Fruit fly (Drosophila melanogaster): ENCODE data around the gene CG42238.

CG42238 gene

DNA sequence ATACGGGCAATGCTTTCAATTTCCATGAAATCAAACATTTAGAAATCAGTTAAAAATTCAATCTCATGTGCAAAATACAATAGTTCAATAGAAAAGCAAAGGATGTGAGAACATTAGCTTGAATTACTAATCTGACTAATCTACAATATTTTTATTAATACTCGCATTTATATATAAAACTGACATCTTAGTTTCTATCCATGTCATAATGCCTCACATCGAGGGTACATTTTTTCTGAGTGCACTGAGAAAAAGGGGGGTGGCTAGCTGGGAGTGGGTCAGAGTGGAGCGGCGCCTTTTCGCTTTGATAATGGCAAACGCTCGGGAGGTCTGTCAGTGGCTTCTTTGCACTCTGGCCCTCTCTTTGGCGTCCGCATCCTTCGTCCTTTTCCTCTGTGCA, 100.6 kb downstream of the CG42238 start (continued):
- TF ChIP-seq CG7963 (GFP tag; IDR thresholded peaks at IDR 0.05; ENCODE audit: partially characterized antibody) (no peak), peb (GFP tag; IDR thresholded peaks at IDR 0.05) (no peak), CG8089 (GFP tag; optimal IDR thresholded peaks at IDR 0.05) (no peak), vvl (GFP tag; IDR thresholded peaks at IDR 0.05) (0 out of 2 replicates have a peak, but pooled peaks have one; percentile 25), Mad (GFP tag; optimal IDR thresholded peaks at IDR 0.05) (no peak), cwo (GFP tag; optimal IDR thresholded peaks at IDR 0.05) (peak; percentile 25), CG17385 (GFP tag; optimal IDR thresholded peaks at IDR 0.05) (peak; percentile 27), Sry-δ (GFP tag; optimal IDR thresholded peaks at IDR 0.05) (no peak), ro (GFP tag; IDR thresholded peaks at IDR 0.05) (no peak), Oli (tag; optimal IDR thresholded peaks at IDR 0.05) (peak; percentile 38), CG15269 (tag; optimal IDR thresholded peaks at IDR 0.05) (peak; percentile 36), CG9932 (GFP tag; IDR thresholded peaks at IDR 0.05) (no peak), CG2120 (GFP tag; optimal IDR thresholded peaks at IDR 0.05) (peak; percentile 16), B-H1 (GFP tag; IDR thresholded peaks at IDR 0.05) (no peak), CG4820 (GFP tag; optimal IDR thresholded peaks at IDR 0.05) (no peak), klu (GFP tag; IDR thresholded peaks at IDR 0.05) (no peak), trh (GFP tag; optimal IDR thresholded peaks at IDR 0.05) (no peak), Tbp (GFP tag; optimal IDR thresholded peaks at IDR 0.05) (no peak), wek (GFP tag; optimal IDR thresholded peaks at IDR 0.05) (no peak), CG4854 (GFP tag; optimal IDR thresholded peaks at IDR 0.05) (no peak), sug (tag; optimal IDR thresholded peaks at IDR 0.05) (peak; percentile 3), PHDP (tag; optimal IDR thresholded peaks at IDR 0.05) (peak; percentile 37), amos (GFP tag; IDR thresholded peaks at IDR 0.05; ENCODE audit: partially characterized antibody) (no peak), Doc2 (GFP tag; IDR thresholded peaks at IDR 0.05) (no peak), CG2889 (GFP tag; IDR thresholded peaks at IDR 0.05) (no peak), bcd (GFP tag; optimal IDR thresholded peaks at IDR 0.05) (no peak), CG12219 (GFP tag; optimal IDR thresholded peaks at IDR 0.05) (peak; percentile 28), Spps (tag; optimal IDR thresholded peaks at IDR 0.05) (no peak), dmrt99B (tag; optimal IDR thresholded peaks at IDR 0.05) (peak; percentile 71), CG7372 (GFP tag; IDR thresholded peaks at IDR 0.05) (no peak), cas (GFP tag; IDR thresholded peaks at IDR 0.05) (no peak), Nf-YC (tag; optimal IDR thresholded peaks at IDR 0.05) (peak; percentile 29), fru (optimal IDR thresholded peaks at IDR 0.05) (no peak), Aef1 (GFP tag; IDR thresholded peaks at IDR 0.05) (no peak), btn (GFP tag; optimal IDR thresholded peaks at IDR 0.05) (no peak), Med (GFP tag) (peak; percentile 43), Sox102F (GFP tag; optimal IDR thresholded peaks at IDR 0.05) (peak; percentile 31), CG3163 (GFP tag; optimal IDR thresholded peaks at IDR 0.05) (no peak), tup (GFP tag; optimal IDR thresholded peaks at IDR 0.05) (no peak), CG4424 (GFP tag; optimal IDR thresholded peaks at IDR 0.05) (no peak), dpn (GFP tag; optimal IDR thresholded peaks at IDR 0.05) (peak in 1 of 2 experiments; percentile 15), phol (tag; optimal IDR thresholded peaks at IDR 0.05) (peak; percentile 38), CG4730 (GFP tag; IDR thresholded peaks at IDR 0.05) (no peak), CG12942 (GFP tag; optimal IDR thresholded peaks at IDR 0.05) (no peak), z (GFP tag; IDR thresholded peaks at IDR 0.05) (no peak), sna (GFP tag; IDR thresholded peaks at IDR 0.05; ENCODE audit: partially characterized antibody) (no peak), Asciz (GFP tag; optimal IDR thresholded peaks at IDR 0.05) (peak; percentile 11), emc (GFP tag; optimal IDR thresholded peaks at IDR 0.05) (no peak), Dip2 (GFP tag; IDR thresholded peaks at IDR 0.05) (no peak), lov (optimal IDR thresholded peaks at IDR 0.05) (no peak), lov (GFP tag; IDR thresholded peaks at IDR 0.05) (no peak), Abd-B (GFP tag; optimal IDR thresholded peaks at IDR 0.05) (no peak), CG34376 (GFP tag; optimal IDR thresholded peaks at IDR 0.05) (no peak)
